Worm (Caenorhabditis elegans) whole organism, young adult: ENCODE measurements around the gene ZK185.2.
A peak's percentile ranks its signal among the peaks of the same experiment; 100 is the strongest.

ENCODE experiments used
- C06A6.2 ChIP-seq: fragments of 200-800 bp; sonication (Bioruptor generic); conservative IDR thresholded peaks from 2 replicates; pipeline ENCODE4 v1.3.6; 2022; ENCODE audit warnings: missing genetic modification characterization, missing compliant biosample characterization
- C17E4.6 ChIP-seq: fragments of 200-800 bp; sonication (Bioruptor generic); IDR thresholded peaks from 2 replicates; pipeline ENCODE4 v1.3.6; 2022; ENCODE audit warnings: missing genetic modification reagents, missing genetic modification characterization, missing compliant biosample characterization
- F22D6.2 ChIP-seq: sonication (generic microtip); optimal IDR thresholded peaks from 2 replicates; lab custom pipeline; 2016; ENCODE audit warnings: mild to moderate bottlenecking, missing genetic modification characterization, missing compliant biosample characterization
- F33H1.4 ChIP-seq: fragments of 200-800 bp; sonication (Bioruptor generic); IDR thresholded peaks from 2 replicates; pipeline ENCODE4 v1.3.6; 2022; ENCODE audit warnings: missing genetic modification reagents, missing genetic modification characterization, missing compliant biosample characterization
- F37B4.10 ChIP-seq: fragments of 200-800 bp; sonication (Bioruptor generic); IDR thresholded peaks from 2 replicates; pipeline ENCODE4 v1.3.6; 2022; ENCODE audit warnings: missing genetic modification characterization, missing compliant biosample characterization
- F52B5.7 ChIP-seq: sonication (generic microtip); optimal IDR thresholded peaks from 2 replicates; lab custom pipeline; 2016; ENCODE audit warnings: mild to moderate bottlenecking, missing genetic modification characterization, missing compliant biosample characterization
- F55B11.4 ChIP-seq: sonication (generic microtip); optimal IDR thresholded peaks from 2 replicates; lab custom pipeline; 2016; ENCODE audit warnings: missing compliant biosample characterization, missing genetic modification characterization, borderline replicate concordance; ENCODE audit not compliant: insufficient read depth
- F57A8.1 ChIP-seq: fragments of 200-800 bp; sonication (Bioruptor generic); optimal IDR thresholded peaks from 2 replicates; lab custom pipeline; 2018; ENCODE audit warnings: mild to moderate bottlenecking, missing genetic modification characterization, moderate library complexity, missing compliant biosample characterization
- K11D2.4 ChIP-seq: fragments of 200-800 bp; sonication (Bioruptor generic); IDR thresholded peaks from 2 replicates; pipeline ENCODE4 v1.3.6; 2022; ENCODE audit warnings: missing genetic modification reagents, missing genetic modification characterization, missing compliant biosample characterization
- T26A5.8 ChIP-seq: sonication (generic microtip); optimal IDR thresholded peaks from 2 replicates; lab custom pipeline; 2016; ENCODE audit warnings: missing genetic modification characterization, missing compliant biosample characterization
- Y53F4B.3 ChIP-seq: fragments of 200-800 bp; sonication (Bioruptor generic); IDR thresholded peaks from 2 replicates; pipeline ENCODE4 v1.3.6; 2022; ENCODE audit warnings: missing genetic modification reagents, missing genetic modification characterization, missing compliant biosample characterization
- Y53G8AR.9 ChIP-seq: fragments of 200-800 bp; sonication (Bioruptor generic); conservative IDR thresholded peaks from 2 replicates; pipeline ENCODE4 v1.3.6; 2022; ENCODE audit warnings: missing genetic modification reagents, missing genetic modification characterization, missing compliant biosample characterization
- Y56A3A.18 ChIP-seq: fragments of 200-800 bp; sonication (Bioruptor generic); IDR thresholded peaks from 2 replicates; pipeline ENCODE4 v1.3.6; 2022; ENCODE audit warnings: missing genetic modification reagents, missing genetic modification characterization, missing compliant biosample characterization
- akir-1 ChIP-seq: fragments of 200-800 bp; sonication (Bioruptor generic); optimal IDR thresholded peaks from 2 replicates; lab custom pipeline; 2018; ENCODE audit warnings: mild to moderate bottlenecking, missing genetic modification characterization, moderate library complexity, missing compliant biosample characterization
- aptf-3 ChIP-seq: fragments of 200-800 bp; sonication (Bioruptor generic); IDR thresholded peaks from 2 replicates; pipeline ENCODE4 v1.3.6; 2022; ENCODE audit warnings: missing genetic modification characterization, missing compliant biosample characterization
- attf-5 ChIP-seq: fragments of 200-800 bp; sonication (Bioruptor generic); optimal IDR thresholded peaks from 2 replicates; lab custom pipeline; 2018; ENCODE audit warnings: mild to moderate bottlenecking, missing genetic modification characterization, missing compliant biosample characterization
- bed-1 ChIP-seq: fragments of 200-800 bp; sonication (Bioruptor generic); IDR thresholded peaks from 2 replicates; pipeline ENCODE4 v1.3.6; 2022; ENCODE audit warnings: missing genetic modification reagents, missing genetic modification characterization, missing compliant biosample characterization
- bed-2 ChIP-seq: fragments of 200-800 bp; sonication (Bioruptor generic); IDR thresholded peaks from 2 replicates; pipeline ENCODE4 v1.3.6; 2022; ENCODE audit warnings: missing genetic modification reagents, missing genetic modification characterization, missing compliant biosample characterization
- ceh-58 ChIP-seq: fragments of 200-800 bp; sonication (Bioruptor generic); IDR thresholded peaks from 2 replicates; pipeline ENCODE4 v1.3.6; 2022; ENCODE audit warnings: missing genetic modification characterization, missing compliant biosample characterization
- ceh-79 ChIP-seq: sonication (generic microtip); optimal IDR thresholded peaks from 2 replicates; lab custom pipeline; 2017; ENCODE audit warnings: mild to moderate bottlenecking, missing genetic modification characterization, missing compliant biosample characterization
- die-1 ChIP-seq: sonication (generic microtip); optimal IDR thresholded peaks from 2 replicates; lab custom pipeline; 2016; ENCODE audit warnings: missing genotype, mild to moderate bottlenecking, missing genetic modification characterization, missing compliant biosample characterization
- dpl-1 ChIP-seq: fragments of 150-350 bp; optimal IDR thresholded peaks from 2 replicates; lab custom pipeline; 2014; ENCODE audit warnings: missing biosample characterization, missing genetic modification reagents, missing genetic modification characterization
- egl-18 ChIP-seq: fragments of 200-800 bp; sonication (Bioruptor generic); IDR thresholded peaks from 2 replicates; pipeline ENCODE4 v1.3.6; 2022; ENCODE audit warnings: missing genetic modification reagents, missing genetic modification characterization, missing compliant biosample characterization
- fkh-3 ChIP-seq: sonication (generic microtip); optimal IDR thresholded peaks from 2 replicates; lab custom pipeline; 2016; ENCODE audit warnings: mild to moderate bottlenecking, missing genetic modification characterization, missing compliant biosample characterization
- gei-17 ChIP-seq: fragments of 200-800 bp; sonication (Bioruptor generic); optimal IDR thresholded peaks from 2 replicates; lab custom pipeline; 2018; ENCODE audit warnings: mild to moderate bottlenecking, missing genetic modification characterization, missing compliant biosample characterization
- hrde-1 ChIP-seq: sonication (generic microtip); optimal IDR thresholded peaks from 2 replicates; lab custom pipeline; 2016; ENCODE audit warnings: missing genetic modification characterization, mild to moderate bottlenecking, missing compliant biosample characterization, moderate library complexity, missing genotype, missing genetic modification reagents, borderline replicate concordance
- lag-1 ChIP-seq: fragments of 200-800 bp; sonication (Bioruptor generic); IDR thresholded peaks from 2 replicates; pipeline ENCODE4 v1.3.6; 2022; ENCODE audit warnings: missing genetic modification reagents, missing genetic modification characterization, missing compliant biosample characterization
- lsl-1 ChIP-seq: fragments of 200-800 bp; sonication (Bioruptor generic); optimal IDR thresholded peaks from 2 replicates; lab custom pipeline; 2018; ENCODE audit warnings: mild to moderate bottlenecking, missing genetic modification characterization, moderate library complexity, missing compliant biosample characterization
- madf-3 ChIP-seq: fragments of 200-800 bp; sonication (Bioruptor generic); IDR thresholded peaks from 2 replicates; pipeline ENCODE4 v1.3.6; 2022; ENCODE audit warnings: missing genetic modification reagents, missing genetic modification characterization, missing compliant biosample characterization
- madf-6 ChIP-seq: fragments of 200-800 bp; sonication (Bioruptor generic); IDR thresholded peaks from 2 replicates; pipeline ENCODE4 v1.3.6; 2022; ENCODE audit warnings: missing genetic modification reagents, missing genetic modification characterization, missing compliant biosample characterization
- mel-28 ChIP-seq: sonication (generic microtip); optimal IDR thresholded peaks from 2 replicates; lab custom pipeline; 2016; ENCODE audit warnings: borderline replicate concordance, mild to moderate bottlenecking, missing genetic modification characterization, missing compliant biosample characterization
- mxl-1 ChIP-seq: sonication (generic microtip); optimal IDR thresholded peaks from 2 replicates; lab custom pipeline; 2016; ENCODE audit warnings: missing genetic modification characterization, missing compliant biosample characterization
- nhr-27 ChIP-seq: fragments of 200-800 bp; sonication (Bioruptor generic); optimal IDR thresholded peaks from 2 replicates; lab custom pipeline; 2018; ENCODE audit warnings: mild to moderate bottlenecking, missing genetic modification characterization, moderate library complexity, missing compliant biosample characterization
- nhr-80 ChIP-seq: sonication (generic microtip); optimal IDR thresholded peaks from 2 replicates; lab custom pipeline; 2016; ENCODE audit warnings: missing genetic modification characterization, missing compliant biosample characterization
- nhr-90 ChIP-seq: sonication (generic microtip); optimal IDR thresholded peaks from 2 replicates; lab custom pipeline; 2016; ENCODE audit warnings: missing genotype, mild to moderate bottlenecking, missing genetic modification characterization, missing compliant biosample characterization
- pbrm-1 ChIP-seq: fragments of 200-800 bp; sonication (Bioruptor generic); IDR thresholded peaks from 2 replicates; pipeline ENCODE4 v1.3.6; 2022; ENCODE audit warnings: missing genetic modification reagents, missing genetic modification characterization, missing compliant biosample characterization
- pha-4 ChIP-seq: fragments of 150-350 bp; sonication (generic microtip); optimal IDR thresholded peaks from 2 replicates; lab custom pipeline; 2014; ENCODE audit warnings: missing biosample characterization, missing genetic modification reagents, missing genetic modification characterization
- rec-8 ChIP-seq, 2 experiments: sonication (generic microtip); optimal IDR thresholded peaks; 2 replicates each; lab custom pipeline; 2016; ENCODE audit warnings: mild to moderate bottlenecking in 2 of 2, missing genetic modification characterization in 2 of 2, missing genetic modification reagents in 2 of 2, missing genotype in 2 of 2, missing biosample characterization in 1 of 2, missing compliant biosample characterization in 1 of 2, moderate library complexity in 1 of 2
- repo-1 ChIP-seq: sonication (generic microtip); optimal IDR thresholded peaks from 2 replicates; lab custom pipeline; 2017; ENCODE audit warnings: mild to moderate bottlenecking, missing genetic modification characterization, missing compliant biosample characterization
- sdz-38 ChIP-seq: sonication (generic microtip); optimal IDR thresholded peaks from 2 replicates; lab custom pipeline; 2016; ENCODE audit warnings: missing genotype, missing genetic modification characterization, missing compliant biosample characterization
- snpc-1.3 ChIP-seq: sonication (generic microtip); optimal IDR thresholded peaks from 2 replicates; lab custom pipeline; 2017; ENCODE audit warnings: missing genetic modification characterization, mild to moderate bottlenecking, missing compliant biosample characterization, antibody characterized with exemption, moderate library complexity, missing genotype, missing genetic modification reagents; ENCODE audit not compliant: insufficient read depth
- snpc-3.4 ChIP-seq: sonication (generic microtip); optimal IDR thresholded peaks from 2 replicates; lab custom pipeline; 2017; ENCODE audit warnings: missing genetic modification characterization, mild to moderate bottlenecking, missing compliant biosample characterization, antibody characterized with exemption, moderate library complexity, missing genotype, missing genetic modification reagents
- somi-1 ChIP-seq: fragments of 200-800 bp; sonication (Bioruptor generic); optimal IDR thresholded peaks from 2 replicates; lab custom pipeline; 2018; ENCODE audit warnings: mild to moderate bottlenecking, missing genetic modification characterization, missing compliant biosample characterization
- sptf-2 ChIP-seq: fragments of 200-800 bp; sonication (Bioruptor generic); optimal IDR thresholded peaks from 2 replicates; lab custom pipeline; 2018; ENCODE audit warnings: mild to moderate bottlenecking, missing genetic modification characterization, missing compliant biosample characterization
- unc-62 ChIP-seq: fragments of 150-350 bp; optimal IDR thresholded peaks from 2 replicates; lab custom pipeline; 2014; ENCODE audit warnings: missing biosample characterization, missing genetic modification reagents, missing genetic modification characterization
- zfh-2 ChIP-seq: fragments of 200-800 bp; sonication (Bioruptor generic); conservative IDR thresholded peaks from 2 replicates; pipeline ENCODE4 v1.3.6; 2022; ENCODE audit warnings: missing genetic modification reagents, missing genetic modification characterization, missing compliant biosample characterization
- ztf-18 ChIP-seq: sonication (generic microtip); optimal IDR thresholded peaks from 2 replicates; lab custom pipeline; 2016; ENCODE audit warnings: missing genotype, mild to moderate bottlenecking, missing genetic modification characterization, missing compliant biosample characterization
- ztf-26 ChIP-seq: sonication (generic microtip); optimal IDR thresholded peaks from 2 replicates; lab custom pipeline; 2017; ENCODE audit warnings: missing genetic modification characterization, missing compliant biosample characterization
- ztf-3 ChIP-seq: fragments of 200-800 bp; sonication (Bioruptor generic); optimal IDR thresholded peaks from 2 replicates; lab custom pipeline; 2018; ENCODE audit warnings: mild to moderate bottlenecking, missing genetic modification characterization, missing compliant biosample characterization
- ztf-6 ChIP-seq: fragments of 200-800 bp; sonication (Bioruptor generic); IDR thresholded peaks from 2 replicates; pipeline ENCODE4 v1.3.6; 2022; ENCODE audit warnings: missing genetic modification reagents, missing genetic modification characterization, missing compliant biosample characterization

ZK185.2 gene

ce11 chrIV:4538672-4539071, 2.3 kb downstream of the ZK185.2 start (continued):
- peak; percentile 33; the same call in 1 of the 2 replicates for TF ChIP-seq Y56A3A.18
- no peak for TF ChIP-seq F57A8.1 (GFP tag; lab: Kevin White, UChicago)
- TF ChIP-seq Y53G8AR.9, result no peak
- no peak for TF ChIP-seq K11D2.4 (GFP tag; lab: Robert Waterston, UW)
- TF ChIP-seq C06A6.2 (GFP tag; lab: Robert Waterston, UW), result no peak
- TF ChIP-seq rec-8 (tag; optimal IDR thresholded peaks at IDR 0.05; lab: Kevin White, UChicago), result no peak
- TF ChIP-seq gei-17 (GFP tag; lab: Kevin White, UChicago), result no peak
- TF ChIP-seq hrde-1, result no peak
- no peak for TF ChIP-seq sptf-2 (GFP tag; lab: Kevin White, UChicago)
- no peak for TF ChIP-seq ztf-3 (GFP tag; lab: Kevin White, UChicago)
- no peak for TF ChIP-seq unc-62
- 0 out of 2 replicates have a peak, but pooled peaks have one; percentile 27 for TF ChIP-seq zfh-2
- TF ChIP-seq snpc-3.4 (tag; lab: Kevin White, UChicago), result peak; percentile 64
- TF ChIP-seq die-1, result no peak
- no peak for TF ChIP-seq F55B11.4 (tag; lab: Kevin White, UChicago)
- TF ChIP-seq mxl-1, result no peak
- no peak for TF ChIP-seq ceh-58 (GFP tag; lab: Robert Waterston, UW)
- TF ChIP-seq repo-1 (tag; lab: Kevin White, UChicago), result no peak
- TF ChIP-seq pbrm-1 (GFP tag; lab: Robert Waterston, UW), result no peak
- peak; percentile 58 for TF ChIP-seq ztf-18 (tag; lab: Kevin White, UChicago)
- no peak for TF ChIP-seq ztf-26
- TF ChIP-seq snpc-1.3 (tag; lab: Kevin White, UChicago), result no peak
- TF ChIP-seq C17E4.6 (GFP tag; lab: Robert Waterston, UW), result no peak
- TF ChIP-seq pha-4, result no peak
- no peak for TF ChIP-seq dpl-1 (GFP tag; lab: Kevin White, UChicago)
- no peak for TF ChIP-seq nhr-80 (tag; lab: Kevin White, UChicago)
- no peak for TF ChIP-seq ceh-79 (tag; lab: Kevin White, UChicago)
- TF ChIP-seq bed-2, result no peak
- TF ChIP-seq mel-28, result no peak
- no peak for TF ChIP-seq lag-1
- TF ChIP-seq somi-1 (GFP tag; lab: Kevin White, UChicago), result no peak
- no peak for TF ChIP-seq F22D6.2 (tag; lab: Kevin White, UChicago)
- no peak for TF ChIP-seq aptf-3 (GFP tag; lab: Robert Waterston, UW)
- TF ChIP-seq F37B4.10 (GFP tag; lab: Robert Waterston, UW), result no peak
- TF ChIP-seq attf-5 (GFP tag; lab: Kevin White, UChicago), result no peak
- peak; percentile 18; the same call in 1 of the 2 replicates for TF ChIP-seq F33H1.4 (GFP tag; lab: Robert Waterston, UW)
- TF ChIP-seq bed-1, result no peak
- TF ChIP-seq ztf-6 (GFP tag; lab: Robert Waterston, UW), result no peak
- TF ChIP-seq egl-18 (GFP tag; lab: Robert Waterston, UW), result no peak
- no peak for TF ChIP-seq sdz-38 (tag; lab: Kevin White, UChicago)
- no peak for TF ChIP-seq fkh-3 (tag; lab: Kevin White, UChicago)
- peak; percentile 48 for TF ChIP-seq madf-6
- TF ChIP-seq madf-3 (GFP tag; lab: Robert Waterston, UW), result no peak
- no peak for TF ChIP-seq akir-1 (GFP tag; lab: Kevin White, UChicago)
- TF ChIP-seq T26A5.8, result no peak
- no peak for TF ChIP-seq nhr-27 (tag; lab: Kevin White, UChicago)
- TF ChIP-seq Y53F4B.3, result no peak
- TF ChIP-seq lsl-1 (GFP tag; lab: Kevin White, UChicago), result peak; percentile 42
- peak; percentile 22 for TF ChIP-seq F52B5.7 (tag; lab: Kevin White, UChicago)
- TF ChIP-seq nhr-90, result no peak
